Worm (Caenorhabditis elegans) whole organism, early embryonic: Measurements from ENCODE around the gene F36H5.14.

Experiments used
- aly-1 ChIP-seq: sonication (generic microtip); optimal IDR thresholded peaks from 2 replicates; lab custom pipeline; 2016; ENCODE audit warnings: missing genetic modification characterization, missing compliant biosample characterization
- ets-7 ChIP-seq: sonication (generic microtip); optimal IDR thresholded peaks from 2 replicates; lab custom pipeline; 2016; ENCODE audit warnings: missing genotype, missing genetic modification characterization, missing compliant biosample characterization
- hmg-4 ChIP-seq: fragments of 200-800 bp; sonication (Bioruptor generic); optimal IDR thresholded peaks from 2 replicates; lab custom pipeline; 2018; ENCODE audit warnings: mild to moderate bottlenecking, missing genetic modification characterization, missing compliant biosample characterization
- scrt-1 ChIP-seq: fragments of 200-800 bp; sonication (Bioruptor generic); IDR thresholded peaks from 2 replicates; pipeline ENCODE4 v1.3.6; 2022; ENCODE audit warnings: missing genetic modification characterization, missing compliant biosample characterization
- tra-4 ChIP-seq: sonication (generic microtip); optimal IDR thresholded peaks from 2 replicates; lab custom pipeline; 2017; ENCODE audit warnings: missing genetic modification characterization, missing compliant biosample characterization

ce11 chrII:1741248-1741647, 34.1 kb upstream of the F36H5.14 start, which contains the start of gene K07G6.1:
- no peak for TF ChIP-seq aly-1 (tag; lab: Kevin White, UChicago)
- no peak for TF ChIP-seq scrt-1 (GFP tag; lab: Robert Waterston, UW)
- no peak for TF ChIP-seq ets-7 (tag; lab: Kevin White, UChicago)
- no peak for TF ChIP-seq hmg-4 (GFP tag; lab: Kevin White, UChicago)
- TF ChIP-seq tra-4 (tag; lab: Kevin White, UChicago) = no peak
